Fruit fly (Drosophila melanogaster): ENCODE results near the gene Icmt.

The Icmt gene

DNA sequence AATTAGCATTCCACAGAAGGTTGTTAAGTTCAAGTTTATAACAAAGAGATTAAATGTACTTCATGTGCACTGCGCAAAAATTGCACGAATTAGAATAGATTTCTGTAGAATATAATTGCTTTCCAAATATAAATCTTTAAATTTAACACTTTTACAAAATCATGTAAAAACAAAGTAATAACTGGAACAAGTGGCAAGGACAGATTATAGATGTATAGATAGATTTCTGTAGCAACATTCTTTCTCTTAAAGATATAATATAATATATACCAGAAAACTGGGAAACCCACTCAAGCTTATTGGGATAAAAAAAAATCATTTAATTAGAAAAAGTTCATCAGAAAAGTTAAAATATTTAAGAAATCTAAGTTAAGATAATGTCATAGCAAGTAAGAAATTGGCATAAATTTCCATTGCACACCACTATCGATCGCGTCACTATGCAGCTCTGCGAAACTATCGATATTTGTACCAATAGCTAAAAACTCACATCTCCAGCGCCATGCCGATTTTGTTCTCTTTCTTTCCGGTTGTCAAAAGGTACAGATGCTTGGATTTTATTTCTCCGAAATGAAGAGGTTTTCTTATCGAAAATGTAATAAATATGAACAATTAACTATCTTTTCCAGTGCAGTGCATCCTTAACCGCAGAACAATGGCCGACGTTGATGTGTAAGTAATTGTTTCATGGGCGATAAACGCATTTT is 4.9 kb downstream of the Icmt start, which contains the start of gene RpS12 (continued):
- TF ChIP-seq trh (GFP tag; optimal IDR thresholded peaks at IDR 0.05), result peak; percentile 61
- peak; percentile 44 for TF ChIP-seq CG8281 (tag; optimal IDR thresholded peaks at IDR 0.05)
- peak; percentile 97 for TF ChIP-seq NC2β (GFP tag; optimal IDR thresholded peaks at IDR 0.05)
- peak; percentile 72 for TF ChIP-seq repo (GFP tag; optimal IDR thresholded peaks at IDR 0.05)
- 0 out of 2 replicates have a peak, but pooled peaks have one; percentile 21 for TF ChIP-seq peb (GFP tag; IDR thresholded peaks at IDR 0.05)
- peak; percentile 67 for TF ChIP-seq CG2202 (tag; optimal IDR thresholded peaks at IDR 0.05)
- TF ChIP-seq CG17186 (GFP tag; optimal IDR thresholded peaks at IDR 0.05), result peak; percentile 82
- TF ChIP-seq stc (GFP tag; IDR thresholded peaks at IDR 0.05), result peak; percentile 42; the same call in 1 of the 2 replicates
- peak; percentile 72 for TF ChIP-seq CG10267 (tag; optimal IDR thresholded peaks at IDR 0.05)
- peak; percentile 64 for TF ChIP-seq CG12236 (GFP tag; optimal IDR thresholded peaks at IDR 0.05)
- TF ChIP-seq fru (optimal IDR thresholded peaks at IDR 0.05), result no peak
- TF ChIP-seq Atf-2 (GFP tag; optimal IDR thresholded peaks at IDR 0.05), result peak; percentile 65
- TF ChIP-seq zfh1 (GFP tag; IDR thresholded peaks at IDR 0.05), result peak; percentile 81
- peak; percentile 82 for TF ChIP-seq otp (GFP tag; IDR thresholded peaks at IDR 0.05)
- no peak for TF ChIP-seq Doc2 (GFP tag; IDR thresholded peaks at IDR 0.05)
- peak; percentile 37 for TF ChIP-seq Hey (tag; optimal IDR thresholded peaks at IDR 0.05)
- TF ChIP-seq scrt (GFP tag; optimal IDR thresholded peaks at IDR 0.05), result peak; percentile 72
- peak; percentile 54 for TF ChIP-seq dmrt99B (tag; optimal IDR thresholded peaks at IDR 0.05)
- peak; percentile 72 for TF ChIP-seq CG12744 (GFP tag; optimal IDR thresholded peaks at IDR 0.05)
- no peak for TF ChIP-seq cg (GFP tag; optimal IDR thresholded peaks at IDR 0.05)
- peak; percentile 17; the same call in 1 of the 2 replicates for TF ChIP-seq ham (GFP tag; IDR thresholded peaks at IDR 0.05)
- peak; percentile 94 for TF ChIP-seq CG7987 (GFP tag; optimal IDR thresholded peaks at IDR 0.05)
- peak; percentile 61 for TF ChIP-seq da (GFP tag; optimal IDR thresholded peaks at IDR 0.05)
- 0 out of 2 replicates have a peak, but pooled peaks have one; percentile 49 for TF ChIP-seq Awh (GFP tag; IDR thresholded peaks at IDR 0.05)
- peak; percentile 84 for TF ChIP-seq Fer3 (tag; optimal IDR thresholded peaks at IDR 0.05)
- peak; percentile 65 for TF ChIP-seq CG3995 (GFP tag; optimal IDR thresholded peaks at IDR 0.05)
- peak; percentile 59 for TF ChIP-seq CG18764 (GFP tag; optimal IDR thresholded peaks at IDR 0.05)
- peak; percentile 66 for TF ChIP-seq CG2875 (GFP tag; optimal IDR thresholded peaks at IDR 0.05)
- peak; percentile 99 for TF ChIP-seq MESR4 (GFP tag; optimal IDR thresholded peaks at IDR 0.05)
- TF ChIP-seq CG4424 (GFP tag; optimal IDR thresholded peaks at IDR 0.05), result peak; percentile 68
- TF ChIP-seq CG34376 (GFP tag; optimal IDR thresholded peaks at IDR 0.05), result peak; percentile 88
- TF ChIP-seq her (GFP tag; optimal IDR thresholded peaks at IDR 0.05), result peak; percentile 85
- TF ChIP-seq CG11085 (GFP tag; IDR thresholded peaks at IDR 0.05), result peak; percentile 71; the same call in 1 of the 2 replicates
- peak; percentile 66 for TF ChIP-seq crc (GFP tag; optimal IDR thresholded peaks at IDR 0.05)
- TF ChIP-seq CG11398 (GFP tag; optimal IDR thresholded peaks at IDR 0.05), result peak; percentile 76
- peak; percentile 71 for TF ChIP-seq eyg (GFP tag; optimal IDR thresholded peaks at IDR 0.05)
- TF ChIP-seq CG11723 (GFP tag; optimal IDR thresholded peaks at IDR 0.05), result peak; percentile 71
- 0 out of 2 replicates have a peak, but pooled peaks have one; percentile 3 for TF ChIP-seq ara (GFP tag; IDR thresholded peaks at IDR 0.05)
- TF ChIP-seq shn (GFP tag; optimal IDR thresholded peaks at IDR 0.05), result peak; percentile 83
- peak; percentile 84 for TF ChIP-seq Fer1 (GFP tag; optimal IDR thresholded peaks at IDR 0.05)
- TF ChIP-seq CG6654 (GFP tag; optimal IDR thresholded peaks at IDR 0.05), result peak; percentile 33
- peak; percentile 35 for TF ChIP-seq CG17829 (tag; optimal IDR thresholded peaks at IDR 0.05)
- peak; percentile 63 for TF ChIP-seq CG10274 (GFP tag; optimal IDR thresholded peaks at IDR 0.05)
- peak; percentile 84 for TF ChIP-seq gce (GFP tag; IDR thresholded peaks at IDR 0.05)
- TF ChIP-seq run (tag; optimal IDR thresholded peaks at IDR 0.05), result peak; percentile 19
- TF ChIP-seq Elba2 (GFP tag; optimal IDR thresholded peaks at IDR 0.05), result no peak
- TF ChIP-seq ttk (GFP tag; IDR thresholded peaks at IDR 0.05), result peak; percentile 69
- peak; percentile 65 for TF ChIP-seq unc-4 (GFP tag; IDR thresholded peaks at IDR 0.05; ENCODE audit: partially characterized antibody)
- TF ChIP-seq CG30431 (GFP tag; optimal IDR thresholded peaks at IDR 0.05), result peak; percentile 63
- TF ChIP-seq pho (GFP tag; optimal IDR thresholded peaks at IDR 0.05), result peak; percentile 73

Measured in whole organism, embryonic.